Fruit fly (Drosophila melanogaster): Measurements from ENCODE around the gene CG34179.

Gene CG34179

dm6 chr2L:6037830-6038229, 10.7 kb downstream of the CG34179 start, which contains the start of the genes CG9117 and CG31643:
Gene CG9117, minus strand, starts transcription at chr2L:6037902.
Gene CG31643, plus strand, starts transcription at chr2L:6038117.
- peak; percentile 75 for TF ChIP-seq CG1621 (tag; optimal IDR thresholded peaks at IDR 0.05)
- TF ChIP-seq Eip78C (GFP tag) = peak; percentile 84
- peak; percentile 55 for TF ChIP-seq CG34406 (GFP tag; optimal IDR thresholded peaks at IDR 0.05)
- TF ChIP-seq CG6792 (GFP tag; optimal IDR thresholded peaks at IDR 0.05) = peak; percentile 51
- peak; percentile 95 for TF ChIP-seq svp (GFP tag)
- peak; percentile 46 for TF ChIP-seq CG3032 (tag; optimal IDR thresholded peaks at IDR 0.05)
- TF ChIP-seq Sox15 (GFP tag; optimal IDR thresholded peaks at IDR 0.05) = peak; percentile 26
- TF ChIP-seq Eip93F (GFP tag; optimal IDR thresholded peaks at IDR 0.05) = peak; percentile 47
- no peak for TF ChIP-seq ss (GFP tag; optimal IDR thresholded peaks at IDR 0.05)
- peak; percentile 62 for TF ChIP-seq CG15336 (GFP tag; IDR thresholded peaks at IDR 0.05)
- peak; percentile 18 for TF ChIP-seq CG11762 (GFP tag; optimal IDR thresholded peaks at IDR 0.05; ENCODE audit: insufficient read depth)
- no peak for TF ChIP-seq CG8632 (GFP tag; optimal IDR thresholded peaks at IDR 0.05)
- TF ChIP-seq Sox14 (GFP tag; optimal IDR thresholded peaks at IDR 0.05) = peak; percentile 72
- peak; percentile 73 for TF ChIP-seq Hr39 (GFP tag; optimal IDR thresholded peaks at IDR 0.05)
- peak; percentile 67 for TF ChIP-seq cyc (GFP tag; optimal IDR thresholded peaks at IDR 0.05)
- peak; percentile 62 for TF ChIP-seq topi (GFP tag; optimal IDR thresholded peaks at IDR 0.05)
- peak; percentile 73 for TF ChIP-seq achi (GFP tag; optimal IDR thresholded peaks at IDR 0.05)
- peak; percentile 70 for TF ChIP-seq eg (GFP tag; IDR thresholded peaks at IDR 0.05)
- peak; percentile 73 for TF ChIP-seq CG31627 (GFP tag; optimal IDR thresholded peaks at IDR 0.05)
- TF ChIP-seq Hr4 (GFP tag; optimal IDR thresholded peaks at IDR 0.05) = no peak
- peak; percentile 40 for TF ChIP-seq net (GFP tag; optimal IDR thresholded peaks at IDR 0.05)
- TF ChIP-seq dsx (GFP tag; optimal IDR thresholded peaks at IDR 0.05; ENCODE audit: poor library complexity, severe bottlenecking) = no peak
- peak; percentile 79 for TF ChIP-seq esn (GFP tag; optimal IDR thresholded peaks at IDR 0.05)
- TF ChIP-seq lz (GFP tag; optimal IDR thresholded peaks at IDR 0.05) = peak; percentile 65
- TF ChIP-seq CG8119 (GFP tag; IDR thresholded peaks at IDR 0.05) = no peak
- peak; percentile 39 for TF ChIP-seq CG6808 (GFP tag; optimal IDR thresholded peaks at IDR 0.05)

DNA sequence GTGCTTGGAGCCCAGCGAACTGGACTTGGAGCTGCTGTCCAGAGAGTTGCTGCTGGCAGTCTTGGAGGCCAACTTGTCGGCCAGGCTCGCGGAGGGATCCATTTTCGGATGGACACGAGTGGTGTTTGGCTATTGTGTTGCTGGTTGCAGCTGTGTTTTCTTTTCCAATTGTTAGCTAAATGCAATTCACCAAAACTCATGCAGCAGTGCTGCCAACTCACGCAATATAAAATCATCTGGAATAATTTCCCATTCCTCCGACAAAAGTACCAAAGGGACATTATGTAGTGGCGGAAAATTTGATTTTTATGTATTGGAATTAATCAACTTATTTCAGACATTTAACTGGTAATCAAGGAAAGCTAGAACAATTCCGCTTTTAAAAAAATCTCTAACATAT, 11.8 kb downstream of the CG34179 start, which contains the start of gene mtm:
Gene mtm (minus strand): TSS at position 306 of the 400 bp plus-strand sequence.
- TF ChIP-seq Eip78C (GFP tag) (peak; percentile 69), CG8632 (GFP tag; optimal IDR thresholded peaks at IDR 0.05) (no peak), CG6808 (GFP tag; optimal IDR thresholded peaks at IDR 0.05) (peak; percentile 66)

DNA sequence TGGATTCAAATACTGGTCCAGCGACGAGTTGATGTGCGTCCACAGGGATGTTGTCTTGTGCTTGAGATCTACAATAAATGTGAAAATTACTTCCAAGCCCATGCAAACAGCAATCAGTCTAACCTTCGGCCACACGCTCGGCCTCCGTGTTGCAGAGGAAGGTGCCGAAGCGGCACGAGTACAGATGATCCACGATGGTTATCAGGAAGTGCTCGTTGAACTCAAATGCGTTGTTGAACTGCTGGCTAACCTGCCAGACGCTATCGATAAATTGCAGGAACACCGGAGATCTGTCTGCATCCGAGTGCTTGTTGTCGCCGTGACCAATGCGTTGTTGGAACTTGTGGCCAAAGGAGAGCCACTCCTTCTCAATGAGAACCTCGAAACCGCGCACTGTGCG, 13.4 kb downstream of the CG34179 start:
- TF ChIP-seq Eip78C (GFP tag) (no peak), Smox (GFP tag; optimal IDR thresholded peaks at IDR 0.05) (no peak), fd59A (GFP tag; optimal IDR thresholded peaks at IDR 0.05) (no peak), CG8319 (GFP tag; optimal IDR thresholded peaks at IDR 0.05) (no peak), CG6163 (GFP tag; IDR thresholded peaks at IDR 0.05) (no peak), svp (GFP tag) (peak; percentile 91), CG6808 (GFP tag; optimal IDR thresholded peaks at IDR 0.05) (no peak)

DNA sequence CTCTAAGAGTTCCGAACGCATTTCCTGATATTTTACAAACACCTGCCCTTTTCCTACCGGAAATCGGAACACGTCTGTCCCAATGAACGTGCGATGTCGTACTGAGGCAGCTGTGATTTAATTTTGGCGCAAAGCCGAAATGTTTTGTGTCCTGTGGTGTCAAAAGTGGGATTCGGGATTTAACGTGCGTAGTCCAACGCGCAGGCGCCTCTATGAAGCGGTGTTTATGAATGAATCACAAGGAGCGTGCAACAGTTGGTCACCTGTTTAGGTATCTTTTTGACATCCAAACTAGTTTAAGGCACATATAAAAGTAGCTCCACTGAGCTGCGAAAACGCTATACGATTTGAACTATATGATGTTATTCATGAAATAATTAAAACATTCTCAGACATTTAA, 14.2 kb downstream of the CG34179 start, which contains the start of gene CG9109:
Gene CG9109 (minus strand): TSS at position 80 of the 400 bp plus-strand sequence.
- no peak for TF ChIP-seq dsx (GFP tag; optimal IDR thresholded peaks at IDR 0.05; ENCODE audit: poor library complexity, severe bottlenecking)
- TF ChIP-seq acj6 (GFP tag; optimal IDR thresholded peaks at IDR 0.05) = no peak
- TF ChIP-seq achi (GFP tag; optimal IDR thresholded peaks at IDR 0.05) = no peak
- no peak for TF ChIP-seq CG15336 (GFP tag; IDR thresholded peaks at IDR 0.05)
- TF ChIP-seq lz (GFP tag; optimal IDR thresholded peaks at IDR 0.05) = no peak
- no peak for TF ChIP-seq CG10669 (GFP tag; optimal IDR thresholded peaks at IDR 0.05)
- TF ChIP-seq CG7368 (GFP tag; optimal IDR thresholded peaks at IDR 0.05) = no peak
- TF ChIP-seq CG11294 (GFP tag; IDR thresholded peaks at IDR 0.05) = no peak
- TF ChIP-seq Ets96B (tag; optimal IDR thresholded peaks at IDR 0.05) = no peak
- TF ChIP-seq Met (GFP tag; optimal IDR thresholded peaks at IDR 0.05) = no peak
